Fruit fly (Drosophila melanogaster) Kc167 (cell line): ENCODE data around the gene CG8507.

ENCODE experiments used
- Myc ChIP-seq: fragments of >200 bp; optimal IDR thresholded peaks from 2 replicates; lab custom pipeline; 2017; ENCODE audit warnings: missing external identifiers
- Sin3A ChIP-seq: fragments of >200 bp; optimal IDR thresholded peaks from 2 replicates; lab custom pipeline; 2018; ENCODE audit warnings: missing external identifiers
- h ChIP-seq: fragments of >200 bp; optimal IDR thresholded peaks from 3 replicates; lab custom pipeline; 2018; ENCODE audit warnings: missing external identifiers
- insv ChIP-seq: fragments of >200 bp; optimal IDR thresholded peaks from 3 replicates; lab custom pipeline; 2018; ENCODE audit warnings: missing external identifiers
- psq ChIP-seq: fragments of >200 bp; optimal IDR thresholded peaks from 2 replicates; lab custom pipeline; 2017; ENCODE audit warnings: missing external identifiers
- ttk ChIP-seq: sonication (Bioruptor generic); optimal IDR thresholded peaks from 2 replicates; lab custom pipeline; 2017; ENCODE audit warnings: missing external identifiers

dm6 chr3R:9816879-9817278 is 25.6 kb downstream of the CG8507 start, which contains the start of gene CG16904:
- TF ChIP-seq psq (lab: Kevin White, UChicago) (no peak), insv (no peak), h (lab: Kevin White, UChicago) (no peak), Sin3A (lab: Kevin White, UChicago) (no peak), Myc (no peak), ttk (lab: Kevin White, UChicago) (no peak)
